Worm (Caenorhabditis elegans) whole organism, mixed stage, embryonic: ENCODE measurements around the gene R05H5.7.

ENCODE experiments used
- lin-13 ChIP-seq: fragments of 150-350 bp; optimal IDR thresholded peaks from 2 replicates; lab custom pipeline; 2014; ENCODE audit warnings: missing biosample characterization, missing genetic modification characterization
- nhr-28 ChIP-seq: fragments of 150-350 bp; optimal IDR thresholded peaks from 2 replicates; lab custom pipeline; 2014; ENCODE audit warnings: missing biosample characterization, missing genetic modification characterization
- nhr-76 ChIP-seq: sonication (generic microtip); optimal IDR thresholded peaks from 2 replicates; lab custom pipeline; 2017; ENCODE audit warnings: missing biosample characterization, missing genetic modification characterization
- unc-62 ChIP-seq: fragments of 150-350 bp; optimal IDR thresholded peaks from 2 replicates; lab custom pipeline; 2014; ENCODE audit warnings: missing biosample characterization, missing genetic modification reagents, missing genetic modification characterization

- no peak for TF ChIP-seq nhr-28 (tag; lab: Kevin White, UChicago)
- TF ChIP-seq nhr-76 (tag; lab: Kevin White, UChicago) = no peak
- no peak for TF ChIP-seq unc-62 (GFP tag; lab: Kevin White, UChicago)
- no peak for TF ChIP-seq lin-13 (tag; lab: Kevin White, UChicago)
Measured at ce11 chrII:10155106-10155505, 37.2 kb upstream of the R05H5.7 start, which contains the start of gene nlp-63.
